Worm (Caenorhabditis elegans) whole organism, midembryonic: ENCODE results near the gene sek-4.

Experiments used
- T22C8.4 ChIP-seq: fragments of 200-800 bp; sonication (Bioruptor generic); IDR thresholded peaks from 2 replicates; pipeline ENCODE4 v1.3.6; 2022; ENCODE audit warnings: missing genetic modification characterization, missing compliant biosample characterization
- flt-1 ChIP-seq: fragments of 200-800 bp; sonication (Bioruptor generic); IDR thresholded peaks from 2 replicates; pipeline ENCODE4 v1.3.6; 2022; ENCODE audit warnings: missing genetic modification characterization, missing compliant biosample characterization
- klf-2 ChIP-seq: fragments of 200-800 bp; sonication (Bioruptor generic); conservative IDR thresholded peaks from 2 replicates; pipeline ENCODE4 v1.3.6; 2022; ENCODE audit warnings: missing genetic modification reagents, missing genetic modification characterization, missing compliant biosample characterization
- med-1 ChIP-seq: sonication (generic microtip); optimal IDR thresholded peaks from 2 replicates; lab custom pipeline; 2017; ENCODE audit warnings: missing genetic modification characterization, mild to moderate bottlenecking, missing compliant biosample characterization, antibody characterized with exemption, missing genetic modification reagents; ENCODE audit not compliant: insufficient read depth
- ztf-23 ChIP-seq: fragments of 200-800 bp; sonication (Bioruptor generic); IDR thresholded peaks from 2 replicates; pipeline ENCODE4 v1.3.6; 2022; ENCODE audit warnings: missing genetic modification reagents, missing genetic modification characterization, missing compliant biosample characterization

- TF ChIP-seq T22C8.4 (GFP tag; lab: Robert Waterston, UW) (no peak), med-1 (GFP tag; lab: Kevin White, UChicago) (no peak), klf-2 (GFP tag; lab: Robert Waterston, UW) (no peak), ztf-23 (no peak), flt-1 (GFP tag; lab: Robert Waterston, UW) (no peak)
These were observed 9.4 kb upstream of the sek-4 start, which contains the start of gene F35C8.5 for ce11 chrX:5365437-5365836.
